Fruit fly (Drosophila melanogaster) whole organism, embryonic: ENCODE results near the gene CG13603.

Experiments used
- Abd-B ChIP-seq: fragments of 200-800 bp; sonication (Bioruptor generic); optimal IDR thresholded peaks from 2 replicates; lab custom pipeline; 2018; ENCODE audit warnings: missing biosample characterization, mild to moderate bottlenecking, missing genetic modification characterization, moderate library complexity
- Atf6 ChIP-seq: fragments of 200-800 bp; sonication (Bioruptor generic); IDR thresholded peaks from 2 replicates; pipeline ENCODE4 v1.3.6; 2022; ENCODE audit warnings: missing biosample characterization, missing genetic modification characterization
- Bdp1 ChIP-seq: fragments of 200-800 bp; sonication (Bioruptor generic); optimal IDR thresholded peaks from 3 replicates; lab custom pipeline; 2016; ENCODE audit warnings: missing biosample characterization, missing genetic modification characterization
- Bteb2 ChIP-seq: fragments of 200-800 bp; sonication (Bioruptor generic); optimal IDR thresholded peaks from 2 replicates; lab custom pipeline; 2016; ENCODE audit warnings: missing biosample characterization, missing genetic modification characterization
- CG1024 ChIP-seq: fragments of 200-800 bp; sonication (Bioruptor generic); IDR thresholded peaks from 2 replicates; pipeline ENCODE4 v1.3.6; 2022; ENCODE audit warnings: missing biosample characterization, missing genetic modification characterization
- CG11247 ChIP-seq: fragments of 200-800 bp; sonication (Bioruptor generic); IDR thresholded peaks from 2 replicates; pipeline ENCODE4 v1.3.6; 2022; ENCODE audit warnings: missing biosample characterization, missing genetic modification characterization
- CG11398 ChIP-seq: fragments of 200-800 bp; sonication (Bioruptor generic); optimal IDR thresholded peaks from 2 replicates; lab custom pipeline; 2016; ENCODE audit warnings: missing biosample characterization, missing genetic modification characterization
- CG11456 ChIP-seq: fragments of 200-800 bp; sonication (Bioruptor generic); IDR thresholded peaks from 3 replicates; pipeline ENCODE4 v1.3.6; 2022; ENCODE audit warnings: missing biosample characterization, missing genetic modification characterization
- CG11560 ChIP-seq: fragments of 200-800 bp; sonication (Bioruptor generic); IDR thresholded peaks from 3 replicates; pipeline ENCODE4 v1.3.6; 2022; ENCODE audit warnings: missing biosample characterization, missing genetic modification characterization
- CG16863 ChIP-seq: fragments of 200-800 bp; sonication (Bioruptor generic); optimal IDR thresholded peaks from 3 replicates; lab custom pipeline; 2016; ENCODE audit warnings: missing biosample characterization, missing genetic modification characterization
- CG17361 ChIP-seq: fragments of 200-800 bp; sonication (Bioruptor generic); IDR thresholded peaks from 3 replicates; pipeline ENCODE4 v1.3.6; 2022; ENCODE audit warnings: missing biosample characterization, missing genetic modification characterization
- CG17912 ChIP-seq: fragments of 200-800 bp; sonication (Bioruptor generic); optimal IDR thresholded peaks from 2 replicates; lab custom pipeline; 2018; ENCODE audit warnings: missing biosample characterization, mild to moderate bottlenecking, missing genetic modification characterization
- CG18619 ChIP-seq: fragments of 200-800 bp; sonication (Bioruptor generic); optimal IDR thresholded peaks from 3 replicates; lab custom pipeline; 2017; ENCODE audit warnings: missing biosample characterization, mild to moderate bottlenecking, missing genetic modification characterization
- CG31365 ChIP-seq: fragments of 200-800 bp; sonication (Bioruptor generic); optimal IDR thresholded peaks from 2 replicates; lab custom pipeline; 2018; ENCODE audit warnings: missing biosample characterization, mild to moderate bottlenecking, missing genetic modification characterization
- CG31388 ChIP-seq: fragments of 200-800 bp; sonication (Bioruptor generic); optimal IDR thresholded peaks from 2 replicates; lab custom pipeline; 2016; ENCODE audit warnings: missing biosample characterization, missing genetic modification characterization
- CG3995 ChIP-seq: fragments of 200-800 bp; sonication (Bioruptor generic); optimal IDR thresholded peaks from 3 replicates; lab custom pipeline; 2016; ENCODE audit warnings: missing biosample characterization, missing genetic modification characterization
- CG6683 ChIP-seq: fragments of 200-800 bp; sonication (Bioruptor generic); optimal IDR thresholded peaks from 2 replicates; lab custom pipeline; 2017; ENCODE audit warnings: missing biosample characterization, mild to moderate bottlenecking, missing genetic modification characterization, missing genetic modification reagents
- CG6765 ChIP-seq: fragments of 200-800 bp; sonication (Bioruptor generic); optimal IDR thresholded peaks from 3 replicates; lab custom pipeline; 2017; ENCODE audit warnings: missing biosample characterization, mild to moderate bottlenecking, missing genetic modification characterization
- CG6854 ChIP-seq: fragments of 200-800 bp; sonication (Bioruptor generic); optimal IDR thresholded peaks from 3 replicates; lab custom pipeline; 2017; ENCODE audit warnings: missing biosample characterization, mild to moderate bottlenecking, missing genetic modification characterization
- CG7745 ChIP-seq: fragments of 200-800 bp; sonication (Bioruptor generic); optimal IDR thresholded peaks from 2 replicates; lab custom pipeline; 2018; ENCODE audit warnings: missing biosample characterization, mild to moderate bottlenecking, missing genetic modification characterization, moderate library complexity
- CG7839 ChIP-seq: fragments of 200-800 bp; sonication (Bioruptor generic); optimal IDR thresholded peaks from 3 replicates; lab custom pipeline; 2018; ENCODE audit warnings: missing biosample characterization, mild to moderate bottlenecking, missing genetic modification characterization, moderate library complexity
- CG8765 ChIP-seq: fragments of 200-800 bp; sonication (Bioruptor generic); IDR thresholded peaks from 2 replicates; pipeline ENCODE4 v1.3.6; 2022; ENCODE audit warnings: missing biosample characterization, missing genetic modification characterization
- CG9876 ChIP-seq: fragments of 200-800 bp; sonication (Bioruptor generic); optimal IDR thresholded peaks from 2 replicates; lab custom pipeline; 2016; ENCODE audit warnings: missing biosample characterization, missing genetic modification characterization
- Dek ChIP-seq: fragments of 200-800 bp; sonication (Bioruptor generic); optimal IDR thresholded peaks from 3 replicates; lab custom pipeline; 2019; ENCODE audit warnings: missing biosample characterization, mild to moderate bottlenecking, missing genetic modification characterization, moderate library complexity
- ERR ChIP-seq: fragments of 200-800 bp; sonication (Bioruptor generic); optimal IDR thresholded peaks from 2 replicates; lab custom pipeline; 2016; ENCODE audit warnings: missing biosample characterization, missing genetic modification characterization
- HLHmδ ChIP-seq: fragments of 200-800 bp; sonication (Bioruptor generic); optimal IDR thresholded peaks from 2 replicates; lab custom pipeline; 2018; ENCODE audit warnings: missing biosample characterization, mild to moderate bottlenecking, missing genetic modification characterization, moderate library complexity
- Hmx ChIP-seq: fragments of 200-800 bp; sonication (Bioruptor generic); optimal IDR thresholded peaks from 2 replicates; lab custom pipeline; 2016; ENCODE audit warnings: missing biosample characterization, missing genetic modification characterization
- Hr39 ChIP-seq: fragments of >200 bp; optimal IDR thresholded peaks from 2 replicates; lab custom pipeline; 2017
- Mad ChIP-seq: fragments of 200-800 bp; sonication (Bioruptor generic); optimal IDR thresholded peaks from 2 replicates; lab custom pipeline; 2016; ENCODE audit warnings: missing biosample characterization, missing genetic modification characterization
- Nf-YC ChIP-seq: fragments of 200-800 bp; optimal IDR thresholded peaks from 3 replicates; lab custom pipeline; 2019; ENCODE audit warnings: missing biosample characterization, mild to moderate bottlenecking, missing genetic modification characterization, moderate library complexity
- Trl ChIP-seq, 3 experiments: fragments of >200 bp in 2 of 3; fragments of 200-800 bp in 1 of 3; sonication (Bioruptor generic) in 1 of 3; optimal IDR thresholded peaks; 2 replicates in 1 of 3; 3 replicates in 2 of 3; lab custom pipeline; 2016 to 2017; ENCODE audit warnings: missing biosample characterization in 1 of 3, missing genetic modification characterization in 1 of 3
- Vsx1 ChIP-seq: fragments of 200-800 bp; sonication (Bioruptor generic); optimal IDR thresholded peaks from 2 replicates; lab custom pipeline; 2017; ENCODE audit warnings: missing biosample characterization, mild to moderate bottlenecking, missing genetic modification characterization, missing genetic modification reagents
- ab ChIP-seq: fragments of 200-800 bp; sonication (Bioruptor generic); optimal IDR thresholded peaks from 2 replicates; lab custom pipeline; 2016; ENCODE audit warnings: missing biosample characterization, missing genetic modification characterization
- abd-A ChIP-seq: fragments of 200-800 bp; sonication (Bioruptor generic); optimal IDR thresholded peaks from 3 replicates; lab custom pipeline; 2019; ENCODE audit warnings: missing biosample characterization, mild to moderate bottlenecking, missing genetic modification characterization, moderate library complexity
- bowl ChIP-seq: fragments of 200-800 bp; sonication (Bioruptor generic); IDR thresholded peaks from 2 replicates; pipeline ENCODE4 v1.3.6; 2022; ENCODE audit warnings: missing biosample characterization, missing genetic modification characterization
- cad ChIP-seq: fragments of >200 bp; optimal IDR thresholded peaks from 2 replicates; lab custom pipeline; 2017; ENCODE audit warnings: missing biosample characterization, missing genetic modification characterization
- chm ChIP-seq: fragments of 200-800 bp; sonication (Bioruptor generic); IDR thresholded peaks from 2 replicates; pipeline ENCODE4 v1.3.6; 2022; ENCODE audit warnings: missing biosample characterization, missing genetic modification characterization
- en ChIP-seq: fragments of 200-800 bp; sonication (Bioruptor generic); optimal IDR thresholded peaks from 2 replicates; lab custom pipeline; 2016; ENCODE audit warnings: missing biosample characterization, missing genetic modification characterization
- ewg ChIP-seq: fragments of 200-800 bp; sonication (Bioruptor generic); optimal IDR thresholded peaks from 3 replicates; lab custom pipeline; 2017; ENCODE audit warnings: mild to moderate bottlenecking, missing biosample characterization, missing genetic modification reagents, missing genetic modification characterization
- gce ChIP-seq: fragments of 200-800 bp; sonication (Bioruptor generic); IDR thresholded peaks from 3 replicates; pipeline ENCODE4 v1.3.6; 2022; ENCODE audit warnings: missing biosample characterization, missing genetic modification characterization
- hbn ChIP-seq: fragments of 200-800 bp; sonication (Bioruptor generic); IDR thresholded peaks from 2 replicates; pipeline ENCODE4 v1.3.6; 2022; ENCODE audit warnings: missing biosample characterization, missing genetic modification characterization; ENCODE audit not compliant: partially characterized antibody
- jigr1 ChIP-seq: fragments of 200-800 bp; sonication (Bioruptor generic); IDR thresholded peaks from 3 replicates; pipeline ENCODE4 v1.3.6; 2022; ENCODE audit warnings: missing biosample characterization, missing genetic modification characterization
- lab ChIP-seq: fragments of 200-800 bp; sonication (Bioruptor generic); optimal IDR thresholded peaks from 3 replicates; lab custom pipeline; 2017; ENCODE audit warnings: missing biosample characterization, missing genetic modification characterization, mild to moderate bottlenecking, moderate library complexity, missing genetic modification reagents
- lbe ChIP-seq: fragments of 200-800 bp; sonication (Bioruptor generic); optimal IDR thresholded peaks from 2 replicates; lab custom pipeline; 2016; ENCODE audit warnings: missing biosample characterization, mild to moderate bottlenecking, missing genetic modification characterization
- pho ChIP-seq: fragments of 200-800 bp; sonication (Bioruptor generic); optimal IDR thresholded peaks from 2 replicates; lab custom pipeline; 2016; ENCODE audit warnings: missing biosample characterization, missing genetic modification characterization
- prd ChIP-seq, 3 experiments: fragments of >200 bp in 2 of 3; fragments of 200-800 bp in 1 of 3; sonication (Bioruptor generic) in 1 of 3; optimal IDR thresholded peaks in 2 of 3; IDR thresholded peaks in 1 of 3; 2 replicates in 2 of 3; 3 replicates in 1 of 3; pipeline versions ENCODE4 v1.3.6 to Lab custom; 2017 to 2022; ENCODE audit warnings: missing biosample characterization in 1 of 3, missing genetic modification characterization in 1 of 3
- slou ChIP-seq: fragments of 200-800 bp; sonication (Bioruptor generic); optimal IDR thresholded peaks from 3 replicates; lab custom pipeline; 2016; ENCODE audit warnings: missing biosample characterization, missing genetic modification characterization
- ssp ChIP-seq: fragments of 200-800 bp; sonication (Bioruptor generic); IDR thresholded peaks from 2 replicates; pipeline ENCODE4 v1.3.6; 2022; ENCODE audit warnings: missing biosample characterization, missing genetic modification characterization
- stc ChIP-seq: fragments of 200-800 bp; sonication (Bioruptor generic); IDR thresholded peaks from 2 replicates; pipeline ENCODE4 v1.3.6; 2022; ENCODE audit warnings: missing biosample characterization, missing genetic modification characterization
- tna ChIP-seq: fragments of 200-800 bp; sonication (Bioruptor generic); IDR thresholded peaks from 2 replicates; pipeline ENCODE4 v1.3.6; 2022; ENCODE audit warnings: missing biosample characterization, missing genetic modification characterization; ENCODE audit not compliant: partially characterized antibody

CG13603 gene

dm6 chr3R:24007775-24008506 is 21.6 kb upstream of the CG13603 start (continued):
- TF ChIP-seq gce (GFP tag; lab: Robert Waterston, UW), result peak; percentile 56; the same call in 1 of the 3 replicates
- no peak for TF ChIP-seq Trl (optimal IDR thresholded peaks at IDR 0.05; lab: Kevin White, UChicago)
- peak; percentile 17 for TF ChIP-seq Trl (GFP tag; optimal IDR thresholded peaks at IDR 0.05; lab: Kevin White, UChicago)
- no peak for TF ChIP-seq Abd-B
- TF ChIP-seq Hmx (GFP tag; lab: Kevin White, UChicago), result no peak
- TF ChIP-seq CG31388 (GFP tag; lab: Kevin White, UChicago), result no peak
- TF ChIP-seq ab (GFP tag; lab: Kevin White, UChicago), result no peak
- TF ChIP-seq jigr1 (GFP tag; lab: Robert Waterston, UW), result no peak
- TF ChIP-seq stc (GFP tag; lab: Robert Waterston, UW), result no peak
- TF ChIP-seq CG6765 (GFP tag; lab: Kevin White, UChicago), result no peak
- TF ChIP-seq CG11398 (GFP tag; lab: Kevin White, UChicago), result no peak
- TF ChIP-seq CG17361 (GFP tag; lab: Robert Waterston, UW), result peak; percentile 65; the same call in 2 of the 3 replicates
- TF ChIP-seq abd-A (tag; lab: Kevin White, UChicago), result no peak
- TF ChIP-seq CG16863, result no peak
- no peak for TF ChIP-seq Bdp1 (GFP tag; lab: Kevin White, UChicago)
- no peak for TF ChIP-seq CG9876 (GFP tag; lab: Kevin White, UChicago)
- no peak for TF ChIP-seq tna (GFP tag; lab: Robert Waterston, UW)
- TF ChIP-seq Dek, result peak; percentile 31
- TF ChIP-seq en, result no peak
- no peak for TF ChIP-seq ERR (GFP tag; lab: Kevin White, UChicago)
- no peak for TF ChIP-seq CG7745
- TF ChIP-seq CG3995 (GFP tag; lab: Kevin White, UChicago), result no peak
- peak; percentile 19 for TF ChIP-seq pho (GFP tag; lab: Kevin White, UChicago)
- no peak for TF ChIP-seq lbe (GFP tag; lab: Kevin White, UChicago)
- no peak for TF ChIP-seq Hr39 (lab: Kevin White, UChicago)
- no peak for TF ChIP-seq Nf-YC (tag; lab: Kevin White, UChicago)
- no peak for TF ChIP-seq prd (optimal IDR thresholded peaks at IDR 0.05; lab: Kevin White, UChicago)
- no peak for TF ChIP-seq prd (GFP tag; IDR thresholded peaks at IDR 0.05; lab: Robert Waterston, UW)
- no peak for TF ChIP-seq CG8765
- TF ChIP-seq hbn (GFP tag; lab: Robert Waterston, UW), result no peak
- no peak for TF ChIP-seq CG11456
- no peak for TF ChIP-seq CG31365 (tag; lab: Kevin White, UChicago)
- TF ChIP-seq chm (GFP tag; lab: Robert Waterston, UW), result no peak
- TF ChIP-seq ewg (GFP tag; lab: Kevin White, UChicago), result no peak
- TF ChIP-seq Vsx1 (GFP tag; lab: Kevin White, UChicago), result no peak
- TF ChIP-seq CG11560 (tag; lab: Robert Waterston, UW), result no peak
- TF ChIP-seq CG6683 (GFP tag; lab: Kevin White, UChicago), result peak; percentile 34
- TF ChIP-seq CG7839, result peak; percentile 61
- TF ChIP-seq ssp (GFP tag; lab: Robert Waterston, UW), result no peak
- TF ChIP-seq bowl (GFP tag; lab: Robert Waterston, UW), result 0 out of 2 replicates have a peak, but pooled peaks have one; percentile 17
- TF ChIP-seq slou (GFP tag; lab: Kevin White, UChicago), result no peak
- TF ChIP-seq CG18619 (GFP tag; lab: Kevin White, UChicago), result no peak
- TF ChIP-seq lab (GFP tag; lab: Kevin White, UChicago), result peak; percentile 29
- no peak for TF ChIP-seq CG1024 (GFP tag; lab: Robert Waterston, UW)
- no peak for TF ChIP-seq Mad (GFP tag; lab: Kevin White, UChicago)
- TF ChIP-seq Bteb2 (GFP tag; lab: Kevin White, UChicago), result no peak
- no peak for TF ChIP-seq Atf6 (GFP tag; lab: Robert Waterston, UW)
- TF ChIP-seq CG17912 (GFP tag; lab: Kevin White, UChicago), result no peak
- no peak for TF ChIP-seq HLHmδ (GFP tag; lab: Kevin White, UChicago)
- TF ChIP-seq CG6854 (GFP tag; lab: Kevin White, UChicago), result peak; percentile 2
- TF ChIP-seq cad (GFP tag; lab: Kevin White, UChicago), result no peak
- TF ChIP-seq CG11247 (GFP tag; lab: Robert Waterston, UW), result no peak
